Worm (Caenorhabditis elegans) whole organism, L2 larva: ENCODE data around the gene srx-7.

Experiments used
- ceh-16 ChIP-seq: fragments of 150-350 bp; optimal IDR thresholded peaks from 2 replicates; lab custom pipeline; 2014; ENCODE audit warnings: missing biosample characterization, missing genetic modification characterization
- crh-2 ChIP-seq: sonication (generic microtip); optimal IDR thresholded peaks from 2 replicates; lab custom pipeline; 2017; ENCODE audit warnings: missing biosample characterization, missing genetic modification characterization
- egl-27 ChIP-seq: sonication (generic microtip); optimal IDR thresholded peaks from 3 replicates; lab custom pipeline; 2017; ENCODE audit warnings: missing biosample characterization, missing genetic modification reagents, missing genetic modification characterization
- gmeb-1 ChIP-seq: fragments of 150-350 bp; optimal IDR thresholded peaks from 2 replicates; lab custom pipeline; 2014; ENCODE audit warnings: missing biosample characterization, missing genetic modification characterization
- sma-9 ChIP-seq, 2 experiments: fragments of 150-350 bp in 1 of 2; sonication (generic microtip) in 1 of 2; optimal IDR thresholded peaks; 2 replicates each; lab custom pipeline; 2014 to 2016; ENCODE audit warnings: missing genetic modification characterization in 2 of 2, mild to moderate bottlenecking in 1 of 2, missing biosample characterization in 1 of 2, missing compliant biosample characterization in 1 of 2, missing genetic modification reagents in 1 of 2, moderate library complexity in 1 of 2
- snpc-4 ChIP-seq: fragments of 150-350 bp; optimal IDR thresholded peaks from 2 replicates; lab custom pipeline; 2014; ENCODE audit warnings: missing biosample characterization, missing genetic modification characterization

ce11 chrV:525040-525439, 35.0 kb upstream of the srx-7 start, which contains the start of gene R11G11.16:
- no peak for TF ChIP-seq egl-27 (tag; lab: Kevin White, UChicago)
- TF ChIP-seq ceh-16 (tag; lab: Kevin White, UChicago): no peak
- no peak for TF ChIP-seq crh-2
- TF ChIP-seq sma-9 (GFP tag; optimal IDR thresholded peaks at IDR 0.05; lab: Kevin White, UChicago): no peak
- no peak for TF ChIP-seq sma-9 (tag; optimal IDR thresholded peaks at IDR 0.05; lab: Kevin White, UChicago)
- TF ChIP-seq gmeb-1: no peak
- TF ChIP-seq snpc-4 (tag; lab: Kevin White, UChicago): no peak
